Fruit fly (Drosophila melanogaster): ENCODE data around the gene CG42369.

Gene CG42369

DNA sequence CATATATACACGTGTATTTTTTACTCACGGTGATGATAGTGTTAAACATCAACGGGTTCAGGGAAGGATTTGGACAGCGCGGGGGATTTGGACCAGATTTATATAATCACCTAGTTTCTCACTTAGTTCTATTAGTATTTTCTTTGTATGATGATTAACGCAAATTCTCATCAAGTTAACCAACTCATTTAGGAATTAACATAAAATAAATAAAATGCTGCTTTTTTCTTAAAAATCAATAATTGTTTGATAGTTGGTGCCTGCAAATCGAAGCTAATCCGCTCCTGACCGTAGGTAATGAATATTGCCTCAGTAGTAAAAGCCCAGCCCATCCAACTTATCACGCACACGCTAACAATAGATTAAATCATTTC lies 45.3 kb downstream of the CG42369 start (continued):
- TF ChIP-seq cas (GFP tag; IDR thresholded peaks at IDR 0.05): peak; percentile 73
- peak; percentile 80 for TF ChIP-seq klu (GFP tag; IDR thresholded peaks at IDR 0.05)
- TF ChIP-seq sc (optimal IDR thresholded peaks at IDR 0.05): no peak
- no peak for TF ChIP-seq sc (GFP tag; optimal IDR thresholded peaks at IDR 0.05)
- peak; percentile 77 for TF ChIP-seq Ravus (GFP tag; IDR thresholded peaks at IDR 0.05)
- TF ChIP-seq YL-1 (GFP tag; optimal IDR thresholded peaks at IDR 0.05): no peak
- peak; percentile 69 for TF ChIP-seq Max (GFP tag; optimal IDR thresholded peaks at IDR 0.05)
- TF ChIP-seq gt (GFP tag; IDR thresholded peaks at IDR 0.05): peak; percentile 38; the same call in 1 of the 2 replicates
- peak; percentile 51 for TF ChIP-seq CG9609 (GFP tag; optimal IDR thresholded peaks at IDR 0.05)
- peak; percentile 85 for TF ChIP-seq ind (GFP tag; optimal IDR thresholded peaks at IDR 0.05)
- TF ChIP-seq Jarid2 (GFP tag; optimal IDR thresholded peaks at IDR 0.05): peak; percentile 61
- peak; percentile 80 for TF ChIP-seq slou (GFP tag; optimal IDR thresholded peaks at IDR 0.05)
- peak; percentile 74 for TF ChIP-seq CG10979 (tag; optimal IDR thresholded peaks at IDR 0.05)
- TF ChIP-seq NFAT (GFP tag; IDR thresholded peaks at IDR 0.05): peak; percentile 65
- TF ChIP-seq CG9817 (tag; optimal IDR thresholded peaks at IDR 0.05): peak; percentile 94
- TF ChIP-seq Atf3 (GFP tag; optimal IDR thresholded peaks at IDR 0.05): peak; percentile 56
- TF ChIP-seq Dip2 (GFP tag; IDR thresholded peaks at IDR 0.05): no peak
- TF ChIP-seq insv (GFP tag; optimal IDR thresholded peaks at IDR 0.05): peak in 1 of 2 experiments; percentile 35
- peak; percentile 85 for TF ChIP-seq rib (GFP tag; IDR thresholded peaks at IDR 0.05)
- peak; percentile 59 for TF ChIP-seq run (tag; optimal IDR thresholded peaks at IDR 0.05)
- peak; percentile 67 for TF ChIP-seq CG5245 (GFP tag; optimal IDR thresholded peaks at IDR 0.05)
- TF ChIP-seq CG7357 (GFP tag; IDR thresholded peaks at IDR 0.05): peak; percentile 78
- no peak for TF ChIP-seq zf30C (GFP tag; optimal IDR thresholded peaks at IDR 0.05)
- peak; percentile 59; the same call in 1 of the 2 replicates for TF ChIP-seq ara (GFP tag; IDR thresholded peaks at IDR 0.05)
- TF ChIP-seq eve (GFP tag; optimal IDR thresholded peaks at IDR 0.05): no peak
- no peak for TF ChIP-seq chm (GFP tag; IDR thresholded peaks at IDR 0.05)
- peak; percentile 88 for TF ChIP-seq GATAe (GFP tag; conservative IDR thresholded peaks at IDR 0.05)
- TF ChIP-seq aop (GFP tag; IDR thresholded peaks at IDR 0.05): 0 out of 2 replicates have a peak, but pooled peaks have one; percentile 31
- TF ChIP-seq Lim3 (GFP tag; IDR thresholded peaks at IDR 0.05): peak; percentile 65
- no peak for TF ChIP-seq Dll (GFP tag; IDR thresholded peaks at IDR 0.05; ENCODE audit: partially characterized antibody)
- TF ChIP-seq nerfin-2 (GFP tag; IDR thresholded peaks at IDR 0.05; ENCODE audit: partially characterized antibody): no peak
- TF ChIP-seq Dek (tag; optimal IDR thresholded peaks at IDR 0.05): peak; percentile 93
- TF ChIP-seq pho (GFP tag; optimal IDR thresholded peaks at IDR 0.05): peak; percentile 75
- TF ChIP-seq sob (GFP tag; IDR thresholded peaks at IDR 0.05): peak; percentile 92
- peak; percentile 55; the same call in 2 of the 3 replicates for TF ChIP-seq ase (GFP tag; IDR thresholded peaks at IDR 0.05)
- peak; percentile 83 for TF ChIP-seq PHDP (tag; optimal IDR thresholded peaks at IDR 0.05)
- TF ChIP-seq CG1529 (GFP tag; optimal IDR thresholded peaks at IDR 0.05): peak; percentile 21
- no peak for TF ChIP-seq CTCF (GFP tag; optimal IDR thresholded peaks at IDR 0.05)
- TF ChIP-seq Sry-β (GFP tag; optimal IDR thresholded peaks at IDR 0.05): no peak
- TF ChIP-seq CG8388 (GFP tag; optimal IDR thresholded peaks at IDR 0.05): peak; percentile 39
- peak; percentile 11 for TF ChIP-seq ab (GFP tag; optimal IDR thresholded peaks at IDR 0.05)
- TF ChIP-seq ranshi (GFP tag; IDR thresholded peaks at IDR 0.05): peak; percentile 90
- TF ChIP-seq Drgx (GFP tag; IDR thresholded peaks at IDR 0.05): no peak
- TF ChIP-seq CG14014 (GFP tag; IDR thresholded peaks at IDR 0.05): peak; percentile 92
- TF ChIP-seq CG16863 (GFP tag; optimal IDR thresholded peaks at IDR 0.05): peak; percentile 71
- TF ChIP-seq Nf-YB (GFP tag; optimal IDR thresholded peaks at IDR 0.05): peak; percentile 37
- TF ChIP-seq sqz (GFP tag; optimal IDR thresholded peaks at IDR 0.05): peak; percentile 45
- TF ChIP-seq CG4820 (GFP tag; optimal IDR thresholded peaks at IDR 0.05): peak; percentile 71
- TF ChIP-seq her (GFP tag; optimal IDR thresholded peaks at IDR 0.05): peak; percentile 75
- TF ChIP-seq eyg (GFP tag; optimal IDR thresholded peaks at IDR 0.05): peak; percentile 70
- TF ChIP-seq ham (GFP tag; IDR thresholded peaks at IDR 0.05): peak; percentile 51; the same call in 1 of the 2 replicates
- TF ChIP-seq CG2875 (GFP tag; optimal IDR thresholded peaks at IDR 0.05): no peak
- peak; percentile 74; the same call in 3 of the 4 replicates for TF ChIP-seq Gug (GFP tag; IDR thresholded peaks at IDR 0.05)

All from whole organism, embryonic.